Worm (Caenorhabditis elegans): ENCODE data around the gene msp-79.
"Not testable (repeated sequence)": the region's sequence is repeated elsewhere in the genome, so short reads cannot be mapped to it uniquely, and the experiment has no call there.

The msp-79 gene

ce11 chrIV:9767054-9767453 is at the start of gene msp-79:
msp-79 (minus strand) TSS chrIV:9767154.
- not testable (repeated sequence) for TF ChIP-seq pes-1 (GFP tag; IDR thresholded peaks at IDR 0.05); hmg-4 (GFP tag; optimal IDR thresholded peaks at IDR 0.05); hmbx-1 (tag; optimal IDR thresholded peaks at IDR 0.05)

ce11 chrIV:9815432-9815831 is 48.5 kb upstream of the msp-79 start, which contains the start of gene egl-20:
egl-20 (minus strand) TSS chrIV:9815532.
- TF ChIP-seq ceh-36 (tag; optimal IDR thresholded peaks at IDR 0.05) (no peak), flt-1 (GFP tag; IDR thresholded peaks at IDR 0.05) (no peak), F13C5.2 (tag; optimal IDR thresholded peaks at IDR 0.05) (no peak), pes-1 (GFP tag; IDR thresholded peaks at IDR 0.05) (no peak), scrt-1 (GFP tag; IDR thresholded peaks at IDR 0.05) (no peak), hmg-4 (GFP tag; optimal IDR thresholded peaks at IDR 0.05) (no peak), ceh-13 (GFP tag; optimal IDR thresholded peaks at IDR 0.05) (no peak), hnd-1 (tag; optimal IDR thresholded peaks at IDR 0.05) (no peak), tra-4 (tag; optimal IDR thresholded peaks at IDR 0.05) (no peak), ama-1 (optimal IDR thresholded peaks at IDR 0.05) (no peak), ets-7 (tag; optimal IDR thresholded peaks at IDR 0.05) (no peak), sea-1 (GFP tag; conservative IDR thresholded peaks at IDR 0.05) (no peak), B0310.2 (tag; optimal IDR thresholded peaks at IDR 0.05) (no peak), tbx-37 (GFP tag; conservative IDR thresholded peaks at IDR 0.05) (no peak), hmbx-1 (tag; optimal IDR thresholded peaks at IDR 0.05) (no peak), aly-1 (tag; optimal IDR thresholded peaks at IDR 0.05) (no peak)

DNA sequence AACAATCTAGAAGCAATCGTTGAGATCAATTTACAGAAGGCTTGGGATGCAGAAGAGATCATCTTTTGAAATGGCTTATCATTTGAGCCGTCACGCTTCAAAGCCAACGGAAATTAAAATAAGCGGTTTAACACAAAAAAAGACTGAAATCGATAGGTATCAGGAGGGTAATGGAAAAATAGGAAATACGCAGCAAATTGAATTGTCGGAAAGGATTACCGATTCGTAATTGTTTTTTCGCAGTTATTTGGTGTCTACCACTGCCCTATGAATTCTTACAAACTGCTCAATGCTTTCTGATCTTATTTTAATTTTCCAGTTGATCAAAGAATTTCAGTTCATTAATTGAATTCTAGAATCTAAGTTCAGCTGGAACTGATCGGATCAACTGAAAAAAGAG is 44.5 kb upstream of the msp-79 start:
- no peak for TF ChIP-seq tra-4 (tag; optimal IDR thresholded peaks at IDR 0.05)
- TF ChIP-seq pes-1 (GFP tag; IDR thresholded peaks at IDR 0.05) = no peak

- no peak for TF ChIP-seq hmg-4 (GFP tag; optimal IDR thresholded peaks at IDR 0.05)
- TF ChIP-seq hnd-1 (tag; optimal IDR thresholded peaks at IDR 0.05) = no peak
- no peak for TF ChIP-seq B0310.2 (tag; optimal IDR thresholded peaks at IDR 0.05)
Measured at ce11 chrIV:9810633-9811032, 43.7 kb upstream of the msp-79 start, which contains the start of gene dct-15. dct-15 (minus strand) TSS chrIV:9810733.

DNA sequence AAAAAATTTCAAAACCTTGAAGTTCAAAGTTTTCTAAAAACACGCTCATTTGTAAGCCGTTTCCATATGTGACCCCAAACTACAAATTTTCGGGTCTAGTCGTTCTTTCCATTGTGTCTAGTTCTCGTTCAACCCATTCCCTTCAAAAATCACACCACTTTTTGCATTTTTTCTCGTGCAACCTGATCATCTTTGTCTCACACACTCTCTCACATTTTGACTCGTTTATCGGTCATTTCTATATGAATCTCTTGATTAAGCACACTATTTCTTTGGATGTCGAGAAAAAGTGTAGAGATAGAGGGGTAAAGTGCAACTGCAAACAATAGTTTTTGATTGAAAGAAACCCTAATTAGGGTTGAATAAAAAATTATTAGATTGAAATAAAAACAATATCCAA is 36.6 kb upstream of the msp-79 start:
- TF ChIP-seq ceh-13 (GFP tag; optimal IDR thresholded peaks at IDR 0.05) = no peak
- no peak for TF ChIP-seq scrt-1 (GFP tag; IDR thresholded peaks at IDR 0.05)
- no peak for TF ChIP-seq ceh-36 (tag; optimal IDR thresholded peaks at IDR 0.05)
- no peak for TF ChIP-seq hmg-4 (GFP tag; optimal IDR thresholded peaks at IDR 0.05)
- TF ChIP-seq F13C5.2 (tag; optimal IDR thresholded peaks at IDR 0.05) = no peak
- no peak for TF ChIP-seq tbx-37 (GFP tag; conservative IDR thresholded peaks at IDR 0.05)
- no peak for TF ChIP-seq ets-7 (tag; optimal IDR thresholded peaks at IDR 0.05)
- TF ChIP-seq B0310.2 (tag; optimal IDR thresholded peaks at IDR 0.05) = no peak
- TF ChIP-seq hmbx-1 (tag; optimal IDR thresholded peaks at IDR 0.05) = no peak
- TF ChIP-seq aly-1 (tag; optimal IDR thresholded peaks at IDR 0.05) = no peak
- no peak for TF ChIP-seq hnd-1 (tag; optimal IDR thresholded peaks at IDR 0.05)
- TF ChIP-seq pes-1 (GFP tag; IDR thresholded peaks at IDR 0.05) = no peak

DNA sequence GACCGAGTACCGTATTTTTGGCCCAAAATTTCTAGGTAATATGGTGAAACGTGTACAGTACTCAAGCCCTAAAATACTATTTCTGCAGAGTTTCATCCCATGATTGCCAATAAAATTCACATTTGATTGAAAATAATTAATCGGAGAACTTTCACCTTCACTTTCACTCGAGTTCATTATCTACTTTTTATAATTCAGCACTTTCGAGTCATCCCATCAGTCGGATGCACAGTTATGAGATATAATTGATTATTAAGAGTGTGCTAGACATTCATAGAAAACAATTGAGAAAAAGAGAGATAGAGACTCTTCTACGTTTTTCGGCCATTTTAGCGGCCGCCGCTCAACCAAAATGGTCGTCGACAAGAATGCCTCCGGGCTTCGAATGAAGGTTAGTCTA is 35.8 kb upstream of the msp-79 start, which contains the start of gene fat-3:
Gene fat-3, plus strand, starts transcription at position 313 of the 400 bp plus-strand sequence.
- TF ChIP-seq tra-4 (tag; optimal IDR thresholded peaks at IDR 0.05) (no peak), F13C5.2 (tag; optimal IDR thresholded peaks at IDR 0.05) (no peak), scrt-1 (GFP tag; IDR thresholded peaks at IDR 0.05) (no peak), pes-1 (GFP tag; IDR thresholded peaks at IDR 0.05) (no peak), ceh-13 (GFP tag; optimal IDR thresholded peaks at IDR 0.05) (no peak), tbx-37 (GFP tag; conservative IDR thresholded peaks at IDR 0.05) (no peak), ets-7 (tag; optimal IDR thresholded peaks at IDR 0.05) (no peak), aly-1 (tag; optimal IDR thresholded peaks at IDR 0.05) (no peak), sea-1 (GFP tag; conservative IDR thresholded peaks at IDR 0.05) (no peak), tbx-11 (GFP tag; IDR thresholded peaks at IDR 0.05) (no peak), B0310.2 (tag; optimal IDR thresholded peaks at IDR 0.05) (no peak), hnd-1 (tag; optimal IDR thresholded peaks at IDR 0.05) (no peak), ama-1 (optimal IDR thresholded peaks at IDR 0.05) (no peak), hmbx-1 (tag; optimal IDR thresholded peaks at IDR 0.05) (no peak), hmg-4 (GFP tag; optimal IDR thresholded peaks at IDR 0.05) (no peak)

DNA sequence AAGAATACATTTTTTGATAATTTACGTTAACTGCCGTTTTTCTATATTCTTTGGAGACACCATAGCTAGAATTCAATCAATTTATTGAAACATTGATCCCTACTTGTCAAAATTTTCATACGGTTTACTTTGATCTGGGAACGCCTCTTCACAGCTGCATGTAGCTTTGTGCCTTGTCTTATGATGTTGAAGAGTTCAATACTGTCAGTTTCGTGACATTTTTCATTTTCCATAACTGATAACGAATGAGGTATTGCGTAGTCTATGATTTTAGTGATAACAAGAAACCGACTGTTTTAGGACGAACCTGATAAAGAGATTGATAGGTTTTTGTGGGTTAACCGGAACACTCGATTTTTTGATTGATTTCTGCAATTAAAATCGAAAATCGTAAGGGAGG is 34.5 kb upstream of the msp-79 start:
- TF ChIP-seq ama-1 (optimal IDR thresholded peaks at IDR 0.05) = no peak

DNA sequence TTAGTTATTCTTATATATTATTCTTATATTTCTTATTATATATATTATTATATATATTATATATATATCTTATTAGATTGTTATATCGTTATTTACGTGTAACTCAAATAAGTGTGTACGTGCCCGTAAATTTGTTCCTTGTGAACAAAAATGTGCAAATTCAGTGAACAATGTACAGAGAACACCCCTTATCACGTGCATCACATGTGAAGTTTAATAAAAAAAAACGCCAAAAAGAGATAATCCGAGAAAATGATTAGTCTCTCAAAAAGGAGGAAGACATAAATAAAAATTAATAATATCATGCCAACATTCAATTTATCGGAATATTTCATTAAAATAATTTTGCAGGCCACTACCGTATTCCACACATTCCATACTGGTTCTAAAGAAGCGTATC is 32.7 kb upstream of the msp-79 start:
- TF ChIP-seq pes-1 (GFP tag; IDR thresholded peaks at IDR 0.05) (no peak), tbx-37 (GFP tag; conservative IDR thresholded peaks at IDR 0.05) (no peak), ceh-13 (GFP tag; optimal IDR thresholded peaks at IDR 0.05) (no peak), aly-1 (tag; optimal IDR thresholded peaks at IDR 0.05) (no peak), hmg-4 (GFP tag; optimal IDR thresholded peaks at IDR 0.05) (no peak), flt-1 (GFP tag; IDR thresholded peaks at IDR 0.05) (no peak), ama-1 (optimal IDR thresholded peaks at IDR 0.05) (no peak), hmbx-1 (tag; optimal IDR thresholded peaks at IDR 0.05) (no peak)

DNA sequence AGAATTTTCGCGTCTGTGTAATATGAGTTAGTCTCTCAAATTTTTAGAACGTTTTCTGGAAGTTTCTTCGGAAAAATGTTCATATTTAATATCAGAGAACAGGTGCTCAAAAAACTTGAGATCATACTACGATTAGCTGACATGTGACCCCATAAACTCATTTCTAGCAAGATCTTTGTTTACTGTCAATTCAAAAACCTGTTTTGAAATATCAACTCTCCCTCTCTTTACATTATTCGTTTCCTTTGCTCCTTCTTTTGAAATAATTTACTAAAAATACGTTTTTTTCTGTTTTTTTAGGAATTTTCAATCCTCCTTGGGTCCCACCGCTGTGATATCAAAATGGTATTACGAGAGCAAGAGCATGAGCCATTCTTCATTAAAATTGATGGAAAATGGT is 32.2 kb upstream of the msp-79 start, which contains the start of gene fat-4:
Gene fat-4, plus strand, starts transcription at position 301 of the 400 bp plus-strand sequence.
- no peak for TF ChIP-seq ama-1 (optimal IDR thresholded peaks at IDR 0.05)
- TF ChIP-seq flt-1 (GFP tag; IDR thresholded peaks at IDR 0.05) = no peak
- no peak for TF ChIP-seq pes-1 (GFP tag; IDR thresholded peaks at IDR 0.05)
- TF ChIP-seq ets-7 (tag; optimal IDR thresholded peaks at IDR 0.05) = no peak
- TF ChIP-seq tbx-11 (GFP tag; IDR thresholded peaks at IDR 0.05) = no peak
- no peak for TF ChIP-seq hnd-1 (tag; optimal IDR thresholded peaks at IDR 0.05)
- no peak for TF ChIP-seq sea-1 (GFP tag; conservative IDR thresholded peaks at IDR 0.05)
- TF ChIP-seq aly-1 (tag; optimal IDR thresholded peaks at IDR 0.05) = no peak
- no peak for TF ChIP-seq B0310.2 (tag; optimal IDR thresholded peaks at IDR 0.05)
- TF ChIP-seq scrt-1 (GFP tag; IDR thresholded peaks at IDR 0.05) = no peak
- no peak for TF ChIP-seq tra-4 (tag; optimal IDR thresholded peaks at IDR 0.05)
- TF ChIP-seq ceh-13 (GFP tag; optimal IDR thresholded peaks at IDR 0.05) = no peak
- TF ChIP-seq hmg-4 (GFP tag; optimal IDR thresholded peaks at IDR 0.05) = no peak
- TF ChIP-seq tbx-37 (GFP tag; conservative IDR thresholded peaks at IDR 0.05) = no peak
- TF ChIP-seq ceh-36 (tag; optimal IDR thresholded peaks at IDR 0.05) = no peak
- TF ChIP-seq F13C5.2 (tag; optimal IDR thresholded peaks at IDR 0.05) = no peak
- no peak for TF ChIP-seq hmbx-1 (tag; optimal IDR thresholded peaks at IDR 0.05)

Data from whole organism, early embryonic.